Worm (Caenorhabditis elegans) whole organism, L4 larva: ENCODE measurements around the gene nsph-1.1.

Source experiments
- D1046.2 ChIP-seq: fragments of 200-800 bp; sonication (Bioruptor generic); IDR thresholded peaks from 2 replicates; pipeline ENCODE4 v1.3.6; 2022; ENCODE audit warnings: missing genetic modification characterization, missing compliant biosample characterization
- F10B5.3 ChIP-seq: sonication (generic microtip); optimal IDR thresholded peaks from 2 replicates; lab custom pipeline; 2016; ENCODE audit warnings: mild to moderate bottlenecking, missing genetic modification characterization, missing compliant biosample characterization
- F26F4.8 ChIP-seq: fragments of 200-800 bp; sonication (Bioruptor generic); conservative IDR thresholded peaks from 2 replicates; pipeline ENCODE4 v1.3.6; 2022; ENCODE audit warnings: missing genetic modification characterization, missing compliant biosample characterization
- F44E2.7 ChIP-seq: fragments of 200-800 bp; sonication (Bioruptor generic); IDR thresholded peaks from 2 replicates; pipeline ENCODE4 v2.1.2; 2022; ENCODE audit warnings: missing genetic modification characterization, missing compliant biosample characterization
- R02D3.7 ChIP-seq: fragments of 150-350 bp; sonication (generic microtip); optimal IDR thresholded peaks from 3 replicates; lab custom pipeline; 2014; ENCODE audit warnings: missing biosample characterization, missing genetic modification characterization
- T20F7.1 ChIP-seq: fragments of 200-800 bp; sonication (Bioruptor generic); optimal IDR thresholded peaks from 2 replicates; lab custom pipeline; 2018; ENCODE audit warnings: mild to moderate bottlenecking, missing genetic modification characterization, missing compliant biosample characterization
- T26A8.4 ChIP-seq: fragments of 200-800 bp; sonication (Bioruptor generic); IDR thresholded peaks from 2 replicates; pipeline ENCODE4 v1.3.6; 2022; ENCODE audit warnings: missing genetic modification characterization, missing compliant biosample characterization
- Y105C5A.15 ChIP-seq: fragments of 200-800 bp; sonication (Bioruptor generic); IDR thresholded peaks from 2 replicates; pipeline ENCODE4 v1.3.6; 2022; ENCODE audit warnings: missing genetic modification characterization, missing compliant biosample characterization
- ZK546.5 ChIP-seq, 2 experiments: sonication (generic microtip); optimal IDR thresholded peaks; 2 replicates each; lab custom pipeline; 2017; ENCODE audit warnings: missing biosample characterization in 2 of 2, missing genetic modification characterization in 2 of 2
- aha-1 ChIP-seq: fragments of 150-350 bp; peaks from one replicate; lab custom pipeline; 2014; ENCODE audit warnings: missing biosample characterization, missing genetic modification characterization
- ama-1 ChIP-seq: fragments of 150-350 bp; optimal IDR thresholded peaks from 2 replicates; lab custom pipeline; 2014; ENCODE audit warnings: inconsistent platforms, mixed read lengths
- arid-1 ChIP-seq: fragments of 200-800 bp; sonication (Bioruptor generic); conservative IDR thresholded peaks from 2 replicates; pipeline ENCODE4 v1.3.6; 2022; ENCODE audit warnings: missing genetic modification reagents, missing genetic modification characterization, missing compliant biosample characterization
- ceh-20 ChIP-seq: fragments of 200-800 bp; sonication (Bioruptor generic); IDR thresholded peaks from 2 replicates; pipeline ENCODE4 v1.3.6; 2022; ENCODE audit warnings: missing genetic modification reagents, missing genetic modification characterization, missing compliant biosample characterization
- ceh-28 ChIP-seq: fragments of 150-350 bp; optimal IDR thresholded peaks from 2 replicates; lab custom pipeline; 2014; ENCODE audit warnings: missing biosample characterization, missing genetic modification reagents, missing genetic modification characterization
- ceh-82 ChIP-seq: sonication (generic microtip); optimal IDR thresholded peaks from 2 replicates; lab custom pipeline; 2017; ENCODE audit warnings: missing biosample characterization, missing genetic modification characterization
- cey-2 ChIP-seq: sonication (generic microtip); optimal IDR thresholded peaks from 3 replicates; lab custom pipeline; 2017; ENCODE audit warnings: missing genetic modification characterization, mild to moderate bottlenecking, missing compliant biosample characterization, antibody characterized with exemption, borderline replicate concordance; ENCODE audit not compliant: insufficient read depth
- daf-12 ChIP-seq: fragments of 150-350 bp; optimal IDR thresholded peaks from 2 replicates; lab custom pipeline; 2014; ENCODE audit warnings: missing biosample characterization, missing genetic modification reagents, missing genetic modification characterization
- daf-16 ChIP-seq, 3 experiments: sonication (generic microtip); optimal IDR thresholded peaks; 2 replicates each; lab custom pipeline; 2016 to 2017; ENCODE audit warnings: missing genetic modification characterization in 3 of 3, missing genetic modification reagents in 3 of 3, mild to moderate bottlenecking in 2 of 3, missing compliant biosample characterization in 2 of 3, missing biosample characterization in 1 of 3, moderate library complexity in 1 of 3
- daf-19 ChIP-seq: fragments of 200-800 bp; sonication (Bioruptor generic); conservative IDR thresholded peaks from 2 replicates; pipeline ENCODE4 v1.3.6; 2022; ENCODE audit warnings: missing genetic modification characterization, missing compliant biosample characterization
- daf-8 ChIP-seq: fragments of 200-800 bp; sonication (Bioruptor generic); IDR thresholded peaks from 2 replicates; pipeline ENCODE4 v1.3.6; 2022; ENCODE audit warnings: missing genetic modification characterization, missing compliant biosample characterization
- duxl-1 ChIP-seq: sonication (generic microtip); optimal IDR thresholded peaks from 2 replicates; lab custom pipeline; 2016; ENCODE audit warnings: mild to moderate bottlenecking, missing genetic modification characterization, moderate library complexity, missing compliant biosample characterization; ENCODE audit not compliant: poor library complexity
- egl-43 ChIP-seq: fragments of 200-800 bp; sonication (Bioruptor generic); IDR thresholded peaks from 2 replicates; pipeline ENCODE4 v1.3.6; 2022; ENCODE audit warnings: missing genetic modification reagents, missing genetic modification characterization, missing compliant biosample characterization
- hif-1 ChIP-seq, 2 experiments: sonication (generic microtip); optimal IDR thresholded peaks; 2 replicates each; lab custom pipeline; 2016 to 2017; ENCODE audit warnings: missing compliant biosample characterization in 2 of 2, missing genetic modification characterization in 2 of 2, missing genetic modification reagents in 2 of 2, missing genotype in 2 of 2, mild to moderate bottlenecking in 1 of 2
- hlh-11 ChIP-seq: fragments of 200-800 bp; sonication (Bioruptor generic); optimal IDR thresholded peaks from 2 replicates; lab custom pipeline; 2018; ENCODE audit warnings: mild to moderate bottlenecking, missing genetic modification characterization, missing compliant biosample characterization
- hlh-30 ChIP-seq: sonication (generic microtip); optimal IDR thresholded peaks from 2 replicates; lab custom pipeline; 2017; ENCODE audit warnings: antibody characterized with exemption, mild to moderate bottlenecking, missing genetic modification characterization, missing compliant biosample characterization; ENCODE audit not compliant: insufficient read depth
- lin-1 ChIP-seq: fragments of 200-800 bp; sonication (Bioruptor generic); IDR thresholded peaks from 2 replicates; pipeline ENCODE4 v1.3.6; 2022; ENCODE audit warnings: missing genetic modification reagents, missing genetic modification characterization, missing compliant biosample characterization
- lin-15B ChIP-seq: fragments of 150-350 bp; sonication (generic microtip); optimal IDR thresholded peaks from 3 replicates; lab custom pipeline; 2014; ENCODE audit warnings: missing biosample characterization, missing genetic modification characterization
- lin-29 ChIP-seq: fragments of 200-800 bp; sonication (Bioruptor generic); IDR thresholded peaks from 2 replicates; pipeline ENCODE4 v1.3.6; 2022; ENCODE audit warnings: missing genetic modification reagents, missing genetic modification characterization, missing compliant biosample characterization
- lin-39 ChIP-seq: fragments of 150-350 bp; optimal IDR thresholded peaks from 2 replicates; lab custom pipeline; 2014; ENCODE audit warnings: missing biosample characterization, missing genetic modification reagents, missing genetic modification characterization
- lir-3 ChIP-seq: sonication (generic microtip); optimal IDR thresholded peaks from 2 replicates; lab custom pipeline; 2016; ENCODE audit warnings: mild to moderate bottlenecking, missing genetic modification characterization, missing compliant biosample characterization
- madf-9 ChIP-seq: fragments of 200-800 bp; sonication (Bioruptor generic); conservative IDR thresholded peaks from 2 replicates; pipeline ENCODE4 v1.3.6; 2022; ENCODE audit warnings: missing genetic modification reagents, missing genetic modification characterization, missing compliant biosample characterization
- mep-1 ChIP-seq: fragments of 150-350 bp; sonication (generic microtip); optimal IDR thresholded peaks from 3 replicates; lab custom pipeline; 2014; ENCODE audit warnings: missing biosample characterization, missing genetic modification characterization
- nhr-25 ChIP-seq: sonication (generic microtip); optimal IDR thresholded peaks from 2 replicates; lab custom pipeline; 2017; ENCODE audit warnings: missing genetic modification characterization, mild to moderate bottlenecking, missing compliant biosample characterization, antibody characterized with exemption, moderate library complexity, borderline replicate concordance; ENCODE audit not compliant: insufficient read depth
- nhr-28 ChIP-seq: fragments of 150-350 bp; optimal IDR thresholded peaks from 2 replicates; lab custom pipeline; 2014; ENCODE audit warnings: missing biosample characterization, missing genetic modification characterization
- nhr-41 ChIP-seq: fragments of 200-800 bp; sonication (Bioruptor generic); IDR thresholded peaks from 2 replicates; pipeline ENCODE4 v1.3.6; 2022; ENCODE audit warnings: missing genetic modification reagents, missing genetic modification characterization, missing compliant biosample characterization
- nhr-6 ChIP-seq: fragments of 150-350 bp; optimal IDR thresholded peaks from 2 replicates; lab custom pipeline; 2014; ENCODE audit warnings: missing biosample characterization, missing genetic modification characterization
- nhr-76 ChIP-seq: fragments of 150-350 bp; optimal IDR thresholded peaks from 2 replicates; lab custom pipeline; 2014; ENCODE audit warnings: missing biosample characterization, missing genetic modification characterization
- pha-4 ChIP-seq, 2 experiments: fragments of 150-350 bp in 1 of 2; fragments of 200-800 bp in 1 of 2; sonication (Bioruptor generic) in 1 of 2; IDR thresholded peaks in 1 of 2; optimal IDR thresholded peaks in 1 of 2; 2 replicates each; pipeline versions ENCODE4 v1.3.6 to Lab custom; 2014 to 2022; ENCODE audit warnings: missing genetic modification characterization in 2 of 2, missing genetic modification reagents in 2 of 2, missing biosample characterization in 1 of 2, missing compliant biosample characterization in 1 of 2
- php-3 ChIP-seq: fragments of 200-800 bp; sonication (Bioruptor generic); IDR thresholded peaks from 2 replicates; pipeline ENCODE4 v1.3.6; 2022; ENCODE audit warnings: missing genetic modification reagents, missing genetic modification characterization, missing compliant biosample characterization
- pqm-1 ChIP-seq: sonication (generic microtip); optimal IDR thresholded peaks from 2 replicates; lab custom pipeline; 2017; ENCODE audit warnings: missing biosample characterization, missing genetic modification characterization
- saeg-2 ChIP-seq: fragments of 200-800 bp; sonication (Bioruptor generic); IDR thresholded peaks from 2 replicates; pipeline ENCODE4 v1.3.6; 2022; ENCODE audit warnings: missing genetic modification reagents, missing genetic modification characterization, missing compliant biosample characterization
- sdz-12 ChIP-seq: fragments of 200-800 bp; sonication (Bioruptor generic); optimal IDR thresholded peaks from 2 replicates; lab custom pipeline; 2018; ENCODE audit warnings: mild to moderate bottlenecking, missing genetic modification characterization, missing compliant biosample characterization
- set-16 ChIP-seq: fragments of 200-800 bp; sonication (Bioruptor generic); IDR thresholded peaks from 2 replicates; pipeline ENCODE4 v1.3.6; 2022; ENCODE audit warnings: missing genetic modification reagents, missing genetic modification characterization, missing compliant biosample characterization
- spr-1 ChIP-seq: sonication (generic microtip); optimal IDR thresholded peaks from 2 replicates; lab custom pipeline; 2016; ENCODE audit warnings: mild to moderate bottlenecking, missing genetic modification characterization, missing compliant biosample characterization
- spr-3 ChIP-seq: fragments of 200-800 bp; sonication (Bioruptor generic); optimal IDR thresholded peaks from 2 replicates; lab custom pipeline; 2018; ENCODE audit warnings: mild to moderate bottlenecking, missing genetic modification characterization, missing compliant biosample characterization
- unc-130 ChIP-seq: sonication (generic microtip); optimal IDR thresholded peaks from 2 replicates; lab custom pipeline; 2016; ENCODE audit warnings: missing genetic modification reagents, missing genetic modification characterization, missing compliant biosample characterization
- unc-39 ChIP-seq: sonication (generic microtip); optimal IDR thresholded peaks from 2 replicates; lab custom pipeline; 2017; ENCODE audit warnings: missing biosample characterization, missing genetic modification characterization
- zfp-2 ChIP-seq: sonication (generic microtip); optimal IDR thresholded peaks from 2 replicates; lab custom pipeline; 2016; ENCODE audit warnings: mild to moderate bottlenecking, missing genetic modification characterization, missing compliant biosample characterization
- zfp-3 ChIP-seq: fragments of 200-800 bp; sonication (Bioruptor generic); conservative IDR thresholded peaks from 2 replicates; pipeline ENCODE4 v1.3.6; 2022; ENCODE audit warnings: missing genetic modification reagents, missing genetic modification characterization, missing compliant biosample characterization

nsph-1.1 gene

DNA sequence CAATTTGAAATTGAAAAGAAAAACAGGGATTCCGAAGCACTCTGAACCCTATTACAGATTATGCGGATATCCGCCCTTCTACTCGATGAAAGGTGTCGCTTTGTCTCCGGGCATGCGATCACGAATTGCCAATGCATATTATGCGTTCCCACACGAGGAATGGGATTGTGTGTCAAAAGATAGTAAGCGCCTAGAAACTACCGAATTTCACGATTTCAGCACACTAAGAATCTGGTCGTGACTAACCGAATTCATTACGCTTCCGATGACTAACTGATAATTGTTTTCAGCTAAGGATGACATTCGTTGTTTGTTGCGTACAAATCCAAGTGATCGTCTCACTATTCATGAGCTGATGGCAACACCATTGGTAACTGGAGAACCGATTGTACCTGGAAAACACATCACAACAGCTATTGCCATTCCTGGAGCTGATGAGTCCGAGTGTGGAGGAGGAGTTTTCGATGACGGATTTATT is 20.2 kb upstream of the nsph-1.1 start (continued):
- peak; percentile 74; the same call in 1 of the 2 replicates for TF ChIP-seq Y105C5A.15 (GFP tag; lab: Robert Waterston, UW)
- TF ChIP-seq mep-1: no peak
- no peak for TF ChIP-seq F44E2.7 (GFP tag; lab: Robert Waterston, UW)
- TF ChIP-seq aha-1 (tag; lab: Kevin White, UChicago): peak; percentile 55
- no peak for TF ChIP-seq lin-39 (tag; lab: Kevin White, UChicago)
- 0 out of 2 replicates have a peak, but pooled peaks have one; percentile 11 for TF ChIP-seq egl-43 (GFP tag; lab: Robert Waterston, UW)
- peak; percentile 43 for TF ChIP-seq nhr-41 (GFP tag; lab: Robert Waterston, UW)
- TF ChIP-seq hlh-30 (tag; lab: Kevin White, UChicago): no peak
- TF ChIP-seq zfp-3: peak; percentile 79; the same call in 1 of the 2 replicates
- TF ChIP-seq unc-39: no peak
- TF ChIP-seq ceh-82 (tag; lab: Kevin White, UChicago): no peak
- TF ChIP-seq daf-8 (GFP tag; lab: Robert Waterston, UW): no peak
- TF ChIP-seq lin-29 (GFP tag; lab: Robert Waterston, UW): no peak; the same call in none of the 2 replicates
- no peak for TF ChIP-seq spr-3 (GFP tag; lab: Kevin White, UChicago)
- 0 out of 2 replicates have a peak, but pooled peaks have one; percentile 37 for TF ChIP-seq arid-1 (GFP tag; lab: Robert Waterston, UW)
- peak; percentile 64 for TF ChIP-seq T26A8.4 (GFP tag; lab: Robert Waterston, UW)
- TF ChIP-seq duxl-1 (tag; lab: Kevin White, UChicago): peak; percentile 58
- no peak for TF ChIP-seq ZK546.5 (tag; optimal IDR thresholded peaks at IDR 0.05; lab: Kevin White, UChicago)
- TF ChIP-seq daf-16 (GFP tag; optimal IDR thresholded peaks at IDR 0.05; lab: Kevin White, UChicago): no peak
- peak; percentile 7 for TF ChIP-seq daf-16 (tag; optimal IDR thresholded peaks at IDR 0.05; lab: Kevin White, UChicago)
- TF ChIP-seq ceh-28 (tag; lab: Kevin White, UChicago): no peak
- TF ChIP-seq pqm-1 (tag; lab: Kevin White, UChicago): no peak
- no peak for TF ChIP-seq pha-4 (GFP tag; IDR thresholded peaks at IDR 0.05; lab: Robert Waterston, UW)
- TF ChIP-seq pha-4 (tag; optimal IDR thresholded peaks at IDR 0.05; lab: Kevin White, UChicago): no peak
- no peak for TF ChIP-seq R02D3.7 (tag; lab: Kevin White, UChicago)
- no peak for TF ChIP-seq php-3
- no peak for TF ChIP-seq spr-1 (tag; lab: Kevin White, UChicago)
- no peak for TF ChIP-seq unc-130
- TF ChIP-seq F26F4.8: no peak
- TF ChIP-seq cey-2 (tag; lab: Kevin White, UChicago): no peak
- peak; percentile 64; the same call in 1 of the 2 replicates for TF ChIP-seq ceh-20
- TF ChIP-seq T20F7.1 (GFP tag; lab: Kevin White, UChicago): peak; percentile 35
- TF ChIP-seq nhr-25: peak; percentile 71
- TF ChIP-seq ama-1 (lab: Kevin White, UChicago): peak; percentile 96
- TF ChIP-seq F10B5.3: no peak
- no peak for TF ChIP-seq lir-3 (tag; lab: Kevin White, UChicago)
- TF ChIP-seq set-16 (GFP tag; lab: Robert Waterston, UW): no peak
- no peak for TF ChIP-seq daf-19 (GFP tag; lab: Robert Waterston, UW)
- TF ChIP-seq sdz-12 (GFP tag; lab: Kevin White, UChicago): peak; percentile 74
- no peak for TF ChIP-seq lin-15B (tag; lab: Kevin White, UChicago)
- peak in 1 of 2 experiments; percentile 13 for TF ChIP-seq hif-1 (tag; optimal IDR thresholded peaks at IDR 0.05; lab: Kevin White, UChicago)
- TF ChIP-seq lin-1 (GFP tag; lab: Robert Waterston, UW): no peak
- no peak for TF ChIP-seq saeg-2 (GFP tag; lab: Robert Waterston, UW)
- TF ChIP-seq nhr-6 (tag; lab: Kevin White, UChicago): no peak
- TF ChIP-seq hlh-11 (tag; lab: Kevin White, UChicago): no peak
- peak; percentile 28; the same call in 1 of the 2 replicates for TF ChIP-seq D1046.2 (GFP tag; lab: Robert Waterston, UW)
- TF ChIP-seq zfp-2 (tag; lab: Kevin White, UChicago): no peak
- TF ChIP-seq nhr-76 (tag; lab: Kevin White, UChicago): no peak
- no peak for TF ChIP-seq daf-12 (tag; lab: Kevin White, UChicago)
- no peak; the same call in 1 of the 2 replicates for TF ChIP-seq madf-9 (GFP tag; lab: Robert Waterston, UW)
- TF ChIP-seq nhr-28 (tag; lab: Kevin White, UChicago): no peak
